Fruit fly (Drosophila melanogaster) whole organism, embryonic: Measurements from ENCODE around the gene Hr96.

Source experiments
- Atf-2 ChIP-seq: fragments of 200-800 bp; sonication (Bioruptor generic); optimal IDR thresholded peaks from 2 replicates; lab custom pipeline; 2016; ENCODE audit warnings: missing biosample characterization, missing genetic modification characterization
- B-H2 ChIP-seq: fragments of 200-800 bp; sonication (Bioruptor generic); optimal IDR thresholded peaks from 2 replicates; lab custom pipeline; 2018; ENCODE audit warnings: missing biosample characterization, mild to moderate bottlenecking, missing genetic modification characterization
- Bteb2 ChIP-seq: fragments of 200-800 bp; sonication (Bioruptor generic); optimal IDR thresholded peaks from 2 replicates; lab custom pipeline; 2016; ENCODE audit warnings: missing biosample characterization, missing genetic modification characterization
- CG11398 ChIP-seq: fragments of 200-800 bp; sonication (Bioruptor generic); optimal IDR thresholded peaks from 2 replicates; lab custom pipeline; 2016; ENCODE audit warnings: missing biosample characterization, missing genetic modification characterization
- CG12659 ChIP-seq: fragments of 200-800 bp; sonication (Bioruptor generic); optimal IDR thresholded peaks from 3 replicates; lab custom pipeline; 2017; ENCODE audit warnings: mild to moderate bottlenecking, missing biosample characterization, missing genetic modification reagents, missing genetic modification characterization
- CG13296 ChIP-seq: fragments of 200-800 bp; sonication (Bioruptor generic); optimal IDR thresholded peaks from 3 replicates; lab custom pipeline; 2018; ENCODE audit warnings: missing biosample characterization, mild to moderate bottlenecking, missing genetic modification characterization
- CG14014 ChIP-seq: fragments of 200-800 bp; sonication (Bioruptor generic); IDR thresholded peaks from 2 replicates; pipeline ENCODE4 v1.3.6; 2022; ENCODE audit warnings: missing biosample characterization, missing genetic modification characterization
- CG14441 ChIP-seq: fragments of 200-800 bp; sonication (Bioruptor generic); IDR thresholded peaks from 2 replicates; pipeline ENCODE4 v1.3.6; 2022; ENCODE audit warnings: missing biosample characterization, missing genetic modification characterization
- CG15073 ChIP-seq: fragments of 200-800 bp; sonication (Bioruptor generic); optimal IDR thresholded peaks from 2 replicates; lab custom pipeline; 2016; ENCODE audit warnings: missing biosample characterization, missing genetic modification characterization
- CG1603 ChIP-seq: fragments of 200-800 bp; sonication (Bioruptor generic); optimal IDR thresholded peaks from 2 replicates; lab custom pipeline; 2019; ENCODE audit warnings: missing biosample characterization, mild to moderate bottlenecking, missing genetic modification characterization, moderate library complexity
- CG18599 ChIP-seq: fragments of 200-800 bp; sonication (Bioruptor generic); optimal IDR thresholded peaks from 3 replicates; lab custom pipeline; 2017; ENCODE audit warnings: missing biosample characterization, missing genetic modification characterization, mild to moderate bottlenecking, moderate library complexity, missing genetic modification reagents
- CG2116 ChIP-seq: fragments of 200-800 bp; sonication (Bioruptor generic); optimal IDR thresholded peaks from 3 replicates; lab custom pipeline; 2018; ENCODE audit warnings: missing biosample characterization, mild to moderate bottlenecking, missing genetic modification characterization
- CG2129 ChIP-seq: fragments of 200-800 bp; sonication (Bioruptor generic); IDR thresholded peaks from 2 replicates; pipeline ENCODE4 v1.3.6; 2022; ENCODE audit warnings: missing biosample characterization, missing genetic modification characterization; ENCODE audit not compliant: partially characterized antibody
- CG2678 ChIP-seq: fragments of 200-800 bp; sonication (Bioruptor generic); optimal IDR thresholded peaks from 3 replicates; lab custom pipeline; 2019; ENCODE audit warnings: missing biosample characterization, mild to moderate bottlenecking, missing genetic modification characterization, moderate library complexity
- CG31365 ChIP-seq: fragments of 200-800 bp; sonication (Bioruptor generic); optimal IDR thresholded peaks from 2 replicates; lab custom pipeline; 2018; ENCODE audit warnings: missing biosample characterization, mild to moderate bottlenecking, missing genetic modification characterization
- CG3847 ChIP-seq: fragments of 200-800 bp; sonication (Bioruptor generic); IDR thresholded peaks from 2 replicates; pipeline ENCODE4 v1.3.6; 2022; ENCODE audit warnings: missing biosample characterization, missing genetic modification characterization
- CG4730 ChIP-seq: fragments of 200-800 bp; sonication (Bioruptor generic); IDR thresholded peaks from 2 replicates; pipeline ENCODE4 v1.3.6; 2022; ENCODE audit warnings: missing biosample characterization, missing genetic modification characterization
- CG7745 ChIP-seq: fragments of 200-800 bp; sonication (Bioruptor generic); optimal IDR thresholded peaks from 2 replicates; lab custom pipeline; 2018; ENCODE audit warnings: missing biosample characterization, mild to moderate bottlenecking, missing genetic modification characterization, moderate library complexity
- CG8924 ChIP-seq: fragments of 200-800 bp; optimal IDR thresholded peaks from 3 replicates; lab custom pipeline; 2019; ENCODE audit warnings: missing biosample characterization, mild to moderate bottlenecking, missing genetic modification characterization, moderate library complexity
- CG9727 ChIP-seq: fragments of 200-800 bp; sonication (Bioruptor generic); optimal IDR thresholded peaks from 3 replicates; lab custom pipeline; 2017; ENCODE audit warnings: missing biosample characterization, mild to moderate bottlenecking, missing genetic modification characterization
- Dfd ChIP-seq, 2 experiments: fragments of >200 bp; optimal IDR thresholded peaks; 2 replicates each; lab custom pipeline; 2017; ENCODE audit warnings: missing biosample characterization in 2 of 2, missing genetic modification characterization in 2 of 2
- ERR ChIP-seq: fragments of 200-800 bp; sonication (Bioruptor generic); optimal IDR thresholded peaks from 2 replicates; lab custom pipeline; 2016; ENCODE audit warnings: missing biosample characterization, missing genetic modification characterization
- Fer3 ChIP-seq: fragments of 200-800 bp; sonication (Bioruptor generic); optimal IDR thresholded peaks from 2 replicates; lab custom pipeline; 2018; ENCODE audit warnings: missing biosample characterization, mild to moderate bottlenecking, missing genetic modification characterization, moderate library complexity
- Meics ChIP-seq: fragments of 200-800 bp; sonication (Bioruptor generic); optimal IDR thresholded peaks from 2 replicates; lab custom pipeline; 2017; ENCODE audit warnings: missing biosample characterization, mild to moderate bottlenecking, missing genetic modification characterization
- NC2β ChIP-seq: fragments of 200-800 bp; sonication (Bioruptor generic); optimal IDR thresholded peaks from 2 replicates; lab custom pipeline; 2016; ENCODE audit warnings: missing biosample characterization, missing genetic modification characterization
- NK7.1 ChIP-seq: fragments of 200-800 bp; sonication (Bioruptor generic); optimal IDR thresholded peaks from 3 replicates; lab custom pipeline; 2016; ENCODE audit warnings: missing biosample characterization, missing genetic modification characterization
- Optix ChIP-seq: fragments of 200-800 bp; sonication (Bioruptor generic); IDR thresholded peaks from 3 replicates; pipeline ENCODE4 v1.3.6; 2022; ENCODE audit warnings: missing biosample characterization, missing genetic modification characterization
- Pdp1 ChIP-seq, 2 experiments: fragments of 200-800 bp; sonication (Bioruptor generic); optimal IDR thresholded peaks; 3 replicates each; lab custom pipeline; 2016; ENCODE audit warnings: missing biosample characterization in 2 of 2, missing genetic modification characterization in 2 of 2, mild to moderate bottlenecking in 1 of 2, moderate library complexity in 1 of 2
- Rfx ChIP-seq: fragments of 200-800 bp; sonication (Bioruptor generic); IDR thresholded peaks from 2 replicates; pipeline ENCODE4 v1.3.6; 2022; ENCODE audit warnings: missing biosample characterization, missing genetic modification characterization
- Trl ChIP-seq, 3 experiments: fragments of >200 bp in 2 of 3; fragments of 200-800 bp in 1 of 3; sonication (Bioruptor generic) in 1 of 3; optimal IDR thresholded peaks; 2 replicates in 1 of 3; 3 replicates in 2 of 3; lab custom pipeline; 2016 to 2017; ENCODE audit warnings: missing biosample characterization in 1 of 3, missing genetic modification characterization in 1 of 3
- bab2 ChIP-seq: fragments of 200-800 bp; sonication (Bioruptor generic); optimal IDR thresholded peaks from 2 replicates; lab custom pipeline; 2016; ENCODE audit warnings: missing biosample characterization, missing genetic modification characterization
- caup ChIP-seq: fragments of 200-800 bp; sonication (Bioruptor generic); optimal IDR thresholded peaks from 3 replicates; lab custom pipeline; 2017; ENCODE audit warnings: missing biosample characterization, mild to moderate bottlenecking, missing genetic modification characterization, moderate library complexity; ENCODE audit not compliant: severe bottlenecking
- cg ChIP-seq: fragments of 200-800 bp; sonication (Bioruptor generic); optimal IDR thresholded peaks from 3 replicates; lab custom pipeline; 2019; ENCODE audit warnings: missing biosample characterization, mild to moderate bottlenecking, missing genetic modification characterization, moderate library complexity
- crp ChIP-seq, 2 experiments: fragments of 200-800 bp; sonication (Bioruptor generic); optimal IDR thresholded peaks; 2 replicates in 1 of 2; 3 replicates in 1 of 2; lab custom pipeline; 2017; ENCODE audit warnings: missing biosample characterization in 2 of 2, missing genetic modification characterization in 2 of 2, mild to moderate bottlenecking in 1 of 2, moderate library complexity in 1 of 2
- cwo ChIP-seq: fragments of 200-800 bp; sonication (Bioruptor generic); optimal IDR thresholded peaks from 3 replicates; lab custom pipeline; 2017; ENCODE audit warnings: missing biosample characterization, missing genetic modification characterization, mild to moderate bottlenecking, moderate library complexity, missing genetic modification reagents
- dimm ChIP-seq: fragments of 200-800 bp; sonication (Bioruptor generic); IDR thresholded peaks from 2 replicates; pipeline ENCODE4 v1.3.6; 2022; ENCODE audit warnings: missing biosample characterization, missing genetic modification characterization
- gem ChIP-seq: fragments of 200-800 bp; sonication (Bioruptor generic); optimal IDR thresholded peaks from 2 replicates; lab custom pipeline; 2019; ENCODE audit warnings: missing biosample characterization, mild to moderate bottlenecking, missing genetic modification characterization, moderate library complexity
- lola ChIP-seq, 3 experiments: fragments of >200 bp in 2 of 3; fragments of 200-800 bp in 1 of 3; sonication (Bioruptor generic) in 1 of 3; optimal IDR thresholded peaks; 2 replicates each; lab custom pipeline; 2017 to 2019; ENCODE audit warnings: missing biosample characterization in 3 of 3, missing genetic modification characterization in 3 of 3, mild to moderate bottlenecking in 1 of 3, moderate library complexity in 1 of 3
- mam ChIP-seq: fragments of 200-800 bp; sonication (Bioruptor generic); optimal IDR thresholded peaks from 3 replicates; lab custom pipeline; 2016; ENCODE audit warnings: missing biosample characterization, missing genetic modification characterization
- oc ChIP-seq: fragments of 200-800 bp; sonication (Bioruptor generic); optimal IDR thresholded peaks from 2 replicates; lab custom pipeline; 2018; ENCODE audit warnings: missing biosample characterization, mild to moderate bottlenecking, missing genetic modification characterization, moderate library complexity
- sc ChIP-seq, 3 experiments: fragments of >200 bp in 2 of 3; fragments of 200-800 bp in 1 of 3; sonication (Bioruptor generic) in 1 of 3; optimal IDR thresholded peaks; 2 replicates in 2 of 3; 3 replicates in 1 of 3; lab custom pipeline; 2017; ENCODE audit warnings: mild to moderate bottlenecking in 1 of 3, missing biosample characterization in 1 of 3, missing genetic modification characterization in 1 of 3, missing genetic modification reagents in 1 of 3
- sd ChIP-seq: fragments of 200-800 bp; sonication (Bioruptor generic); optimal IDR thresholded peaks from 3 replicates; lab custom pipeline; 2018; ENCODE audit warnings: missing biosample characterization, mild to moderate bottlenecking, missing genetic modification characterization, moderate library complexity
- sisA ChIP-seq: fragments of 200-800 bp; sonication (Bioruptor generic); IDR thresholded peaks from 2 replicates; pipeline ENCODE4 v1.3.6; 2022; ENCODE audit warnings: missing biosample characterization, missing genetic modification characterization
- so ChIP-seq: fragments of 200-800 bp; sonication (Bioruptor generic); IDR thresholded peaks from 3 replicates; pipeline ENCODE4 v1.3.6; 2022; ENCODE audit warnings: missing biosample characterization, missing genetic modification characterization
- stwl ChIP-seq: fragments of 200-800 bp; sonication (Bioruptor generic); optimal IDR thresholded peaks from 3 replicates; lab custom pipeline; 2018; ENCODE audit warnings: missing biosample characterization, mild to moderate bottlenecking, missing genetic modification characterization, moderate library complexity
- tup ChIP-seq: fragments of 200-800 bp; sonication (Bioruptor generic); optimal IDR thresholded peaks from 2 replicates; lab custom pipeline; 2016; ENCODE audit warnings: missing biosample characterization, mild to moderate bottlenecking, missing genetic modification characterization, moderate library complexity
- twi ChIP-seq: fragments of 200-800 bp; optimal IDR thresholded peaks from 2 replicates; lab custom pipeline; 2019; ENCODE audit warnings: missing biosample characterization, mild to moderate bottlenecking, missing genetic modification characterization, moderate library complexity

Hr96 gene

dm6 chr3R:25054451-25055188 is 29.6 kb downstream of the Hr96 start, which contains the start of gene CG31109 (continued):
- no peak for TF ChIP-seq oc
- TF ChIP-seq B-H2 (GFP tag; lab: Kevin White, UChicago): peak; percentile 60
- no peak for TF ChIP-seq sc (optimal IDR thresholded peaks at IDR 0.05; lab: Kevin White, UChicago)
- TF ChIP-seq sc (GFP tag; optimal IDR thresholded peaks at IDR 0.05; lab: Kevin White, UChicago): no peak
- TF ChIP-seq CG15073 (GFP tag; lab: Kevin White, UChicago): no peak
- peak; percentile 77 for TF ChIP-seq stwl (tag; lab: Kevin White, UChicago)
- peak; percentile 27 for TF ChIP-seq twi
- TF ChIP-seq NC2β (GFP tag; lab: Kevin White, UChicago): peak; percentile 34
- TF ChIP-seq Fer3 (tag; lab: Kevin White, UChicago): peak; percentile 10
- TF ChIP-seq Bteb2: peak; percentile 7
- peak in 1 of 2 experiments; percentile 26 for TF ChIP-seq Pdp1 (GFP tag; optimal IDR thresholded peaks at IDR 0.05; lab: Kevin White, UChicago)
- peak; percentile 37; the same call in 1 of the 2 replicates for TF ChIP-seq CG14014
- TF ChIP-seq Rfx (GFP tag; lab: Robert Waterston, UW): peak; percentile 51
- TF ChIP-seq CG31365 (tag; lab: Kevin White, UChicago): no peak
- TF ChIP-seq cg: no peak
- TF ChIP-seq CG2116 (GFP tag; lab: Kevin White, UChicago): peak; percentile 99
- TF ChIP-seq Dfd (GFP tag; optimal IDR thresholded peaks at IDR 0.05; lab: Kevin White, UChicago): no peak
- TF ChIP-seq CG3847 (GFP tag; lab: Robert Waterston, UW): peak; percentile 37; the same call in 1 of the 2 replicates
- TF ChIP-seq Meics (GFP tag; lab: Kevin White, UChicago): peak; percentile 20
- TF ChIP-seq Atf-2: no peak
- no peak for TF ChIP-seq sisA (GFP tag; lab: Robert Waterston, UW)
- TF ChIP-seq so (GFP tag; lab: Robert Waterston, UW): no peak
- peak; percentile 33 for TF ChIP-seq gem (tag; lab: Kevin White, UChicago)
- TF ChIP-seq CG12659: peak; percentile 48
- no peak for TF ChIP-seq CG7745 (tag; lab: Kevin White, UChicago)
- 0 out of 2 replicates have a peak, but pooled peaks have one; percentile 17 for TF ChIP-seq CG2129
- peak; percentile 2 for TF ChIP-seq CG9727 (GFP tag; lab: Kevin White, UChicago)
- 0 out of 2 replicates have a peak, but pooled peaks have one; percentile 17 for TF ChIP-seq CG14441 (GFP tag; lab: Robert Waterston, UW)
- no peak for TF ChIP-seq CG4730 (GFP tag; lab: Robert Waterston, UW)
- TF ChIP-seq NK7.1 (GFP tag; lab: Kevin White, UChicago): no peak
- TF ChIP-seq CG11398 (GFP tag; lab: Kevin White, UChicago): no peak
- peak; percentile 65 to 87 for TF ChIP-seq crp (GFP tag; optimal IDR thresholded peaks at IDR 0.05; lab: Kevin White, UChicago)
- peak; percentile 26 for TF ChIP-seq sd
- TF ChIP-seq CG8924 (tag; lab: Kevin White, UChicago): peak; percentile 67
- TF ChIP-seq lola (GFP tag; optimal IDR thresholded peaks at IDR 0.05; lab: Kevin White, UChicago): peak in 1 of 3 experiments; percentile 5
- TF ChIP-seq Optix: no peak
- TF ChIP-seq dimm (GFP tag; lab: Robert Waterston, UW): no peak
- TF ChIP-seq CG18599 (GFP tag; lab: Kevin White, UChicago): peak; percentile 19
- TF ChIP-seq caup (GFP tag; lab: Kevin White, UChicago): no peak
- no peak for TF ChIP-seq Trl (optimal IDR thresholded peaks at IDR 0.05; lab: Kevin White, UChicago)
- peak; percentile 33 for TF ChIP-seq Trl (GFP tag; optimal IDR thresholded peaks at IDR 0.05; lab: Kevin White, UChicago)
- no peak for TF ChIP-seq tup
- TF ChIP-seq cwo (GFP tag; lab: Kevin White, UChicago): no peak
- peak; percentile 43 for TF ChIP-seq mam
- peak; percentile 52 for TF ChIP-seq CG13296 (GFP tag; lab: Kevin White, UChicago)
- TF ChIP-seq CG1603 (tag; lab: Kevin White, UChicago): peak; percentile 91
- peak; percentile 24 for TF ChIP-seq CG2678 (tag; lab: Kevin White, UChicago)
- TF ChIP-seq bab2: no peak
- TF ChIP-seq ERR (GFP tag; lab: Kevin White, UChicago): no peak
